Fruit fly (Drosophila melanogaster) whole organism, embryonic: Measurements from ENCODE around the gene AlaRS.

Experiments used
- Aef1 ChIP-seq: fragments of 200-800 bp; sonication (Bioruptor generic); IDR thresholded peaks from 3 replicates; pipeline ENCODE4 v1.3.6; 2022; ENCODE audit warnings: missing biosample characterization, missing genetic modification characterization
- Asciz ChIP-seq: fragments of 200-800 bp; sonication (Bioruptor generic); optimal IDR thresholded peaks from 2 replicates; lab custom pipeline; 2017; ENCODE audit warnings: missing biosample characterization, mild to moderate bottlenecking, missing genetic modification characterization, missing genetic modification reagents
- Atf-2 ChIP-seq: fragments of 200-800 bp; sonication (Bioruptor generic); optimal IDR thresholded peaks from 2 replicates; lab custom pipeline; 2016; ENCODE audit warnings: missing biosample characterization, missing genetic modification characterization
- B-H1 ChIP-seq: fragments of 200-800 bp; sonication (Bioruptor generic); IDR thresholded peaks from 3 replicates; pipeline ENCODE4 v1.3.6; 2022; ENCODE audit warnings: missing biosample characterization, missing genetic modification characterization
- CG10462 ChIP-seq: fragments of 200-800 bp; sonication (Bioruptor generic); optimal IDR thresholded peaks from 2 replicates; lab custom pipeline; 2016; ENCODE audit warnings: missing biosample characterization, missing genetic modification characterization
- CG11723 ChIP-seq: fragments of 200-800 bp; sonication (Bioruptor generic); optimal IDR thresholded peaks from 2 replicates; lab custom pipeline; 2017; ENCODE audit warnings: missing biosample characterization, mild to moderate bottlenecking, missing genetic modification characterization
- CG1233 ChIP-seq: fragments of 200-800 bp; sonication (Bioruptor generic); optimal IDR thresholded peaks from 4 replicates; lab custom pipeline; 2018; ENCODE audit warnings: missing biosample characterization, mild to moderate bottlenecking, missing genetic modification characterization
- CG13424 ChIP-seq: fragments of 200-800 bp; sonication (Bioruptor generic); optimal IDR thresholded peaks from 2 replicates; lab custom pipeline; 2019; ENCODE audit warnings: missing biosample characterization, mild to moderate bottlenecking, missing genetic modification characterization, moderate library complexity
- CG13894 ChIP-seq: fragments of 200-800 bp; sonication (Bioruptor generic); optimal IDR thresholded peaks from 3 replicates; lab custom pipeline; 2018; ENCODE audit warnings: missing biosample characterization, mild to moderate bottlenecking, missing genetic modification characterization, moderate library complexity
- CG14441 ChIP-seq: fragments of 200-800 bp; sonication (Bioruptor generic); IDR thresholded peaks from 2 replicates; pipeline ENCODE4 v1.3.6; 2022; ENCODE audit warnings: missing biosample characterization, missing genetic modification characterization
- CG15269 ChIP-seq: fragments of 200-800 bp; sonication (Bioruptor generic); optimal IDR thresholded peaks from 2 replicates; lab custom pipeline; 2018; ENCODE audit warnings: missing biosample characterization, mild to moderate bottlenecking, missing genetic modification characterization, moderate library complexity
- CG1529 ChIP-seq: fragments of 200-800 bp; sonication (Bioruptor generic); optimal IDR thresholded peaks from 3 replicates; lab custom pipeline; 2018; ENCODE audit warnings: missing biosample characterization, missing genetic modification characterization
- CG16779 ChIP-seq: fragments of 200-800 bp; sonication (Bioruptor generic); IDR thresholded peaks from 2 replicates; pipeline ENCODE4 v1.3.6; 2022; ENCODE audit warnings: missing biosample characterization, missing genetic modification characterization
- CG17186 ChIP-seq: fragments of 200-800 bp; sonication (Bioruptor generic); optimal IDR thresholded peaks from 3 replicates; lab custom pipeline; 2017; ENCODE audit warnings: missing biosample characterization, missing genetic modification reagents, missing genetic modification characterization
- CG18011 ChIP-seq: fragments of 200-800 bp; sonication (Bioruptor generic); optimal IDR thresholded peaks from 2 replicates; lab custom pipeline; 2017; ENCODE audit warnings: missing biosample characterization, missing genetic modification characterization, mild to moderate bottlenecking, moderate library complexity, missing genotype
- CG18262 ChIP-seq: fragments of 200-800 bp; optimal IDR thresholded peaks from 3 replicates; lab custom pipeline; 2019; ENCODE audit warnings: missing biosample characterization, mild to moderate bottlenecking, missing genetic modification characterization, moderate library complexity
- CG18619 ChIP-seq: fragments of 200-800 bp; sonication (Bioruptor generic); optimal IDR thresholded peaks from 3 replicates; lab custom pipeline; 2017; ENCODE audit warnings: missing biosample characterization, mild to moderate bottlenecking, missing genetic modification characterization
- CG2889 ChIP-seq: fragments of 200-800 bp; sonication (Bioruptor generic); IDR thresholded peaks from 3 replicates; pipeline ENCODE4 v1.3.6; 2022; ENCODE audit warnings: missing biosample characterization, missing genetic modification characterization
- CG30020 ChIP-seq: fragments of 200-800 bp; optimal IDR thresholded peaks from 2 replicates; lab custom pipeline; 2019; ENCODE audit warnings: missing biosample characterization, mild to moderate bottlenecking, missing genetic modification characterization, moderate library complexity
- CG31365 ChIP-seq: fragments of 200-800 bp; sonication (Bioruptor generic); optimal IDR thresholded peaks from 2 replicates; lab custom pipeline; 2018; ENCODE audit warnings: missing biosample characterization, mild to moderate bottlenecking, missing genetic modification characterization
- CG4730 ChIP-seq: fragments of 200-800 bp; sonication (Bioruptor generic); IDR thresholded peaks from 2 replicates; pipeline ENCODE4 v1.3.6; 2022; ENCODE audit warnings: missing biosample characterization, missing genetic modification characterization
- CG6689 ChIP-seq: fragments of 200-800 bp; sonication (Bioruptor generic); IDR thresholded peaks from 2 replicates; pipeline ENCODE4 v1.3.6; 2022; ENCODE audit warnings: missing biosample characterization, missing genetic modification characterization
- CG6854 ChIP-seq: fragments of 200-800 bp; sonication (Bioruptor generic); optimal IDR thresholded peaks from 3 replicates; lab custom pipeline; 2017; ENCODE audit warnings: missing biosample characterization, mild to moderate bottlenecking, missing genetic modification characterization
- CG7271 ChIP-seq: fragments of 200-800 bp; sonication (Bioruptor generic); optimal IDR thresholded peaks from 2 replicates; lab custom pipeline; 2018; ENCODE audit warnings: missing biosample characterization, mild to moderate bottlenecking, missing genetic modification characterization, moderate library complexity
- CG7963 ChIP-seq: fragments of 200-800 bp; sonication (Bioruptor generic); IDR thresholded peaks from 3 replicates; pipeline ENCODE4 v1.3.6; 2022; ENCODE audit warnings: missing biosample characterization, missing genetic modification characterization; ENCODE audit not compliant: partially characterized antibody
- CrebB ChIP-seq: fragments of 200-800 bp; sonication (Bioruptor generic); optimal IDR thresholded peaks from 3 replicates; lab custom pipeline; 2018; ENCODE audit warnings: missing biosample characterization, mild to moderate bottlenecking, missing genetic modification characterization
- E2f1 ChIP-seq: fragments of 200-800 bp; sonication (Bioruptor generic); IDR thresholded peaks from 2 replicates; pipeline ENCODE4 v1.3.6; 2022; ENCODE audit warnings: missing biosample characterization, missing genetic modification characterization
- HLH4C ChIP-seq: fragments of 200-800 bp; sonication (Bioruptor generic); IDR thresholded peaks from 3 replicates; pipeline ENCODE4 v1.3.6; 2022; ENCODE audit warnings: missing biosample characterization, missing genetic modification characterization; ENCODE audit not compliant: partially characterized antibody
- Kr ChIP-seq: fragments of 200-800 bp; sonication (Bioruptor generic); optimal IDR thresholded peaks from 2 replicates; lab custom pipeline; 2017; ENCODE audit warnings: missing biosample characterization, mild to moderate bottlenecking, missing genetic modification characterization
- Lim3 ChIP-seq: fragments of 200-800 bp; sonication (Bioruptor generic); IDR thresholded peaks from 2 replicates; pipeline ENCODE4 v1.3.6; 2022; ENCODE audit warnings: missing biosample characterization, missing genetic modification characterization
- Sox102F ChIP-seq: fragments of 200-800 bp; sonication (Bioruptor generic); optimal IDR thresholded peaks from 2 replicates; lab custom pipeline; 2018; ENCODE audit warnings: missing biosample characterization, mild to moderate bottlenecking, missing genetic modification characterization, moderate library complexity
- Vsx1 ChIP-seq: fragments of 200-800 bp; sonication (Bioruptor generic); optimal IDR thresholded peaks from 2 replicates; lab custom pipeline; 2017; ENCODE audit warnings: missing biosample characterization, mild to moderate bottlenecking, missing genetic modification characterization, missing genetic modification reagents
- bowl ChIP-seq: fragments of 200-800 bp; sonication (Bioruptor generic); IDR thresholded peaks from 2 replicates; pipeline ENCODE4 v1.3.6; 2022; ENCODE audit warnings: missing biosample characterization, missing genetic modification characterization
- croc ChIP-seq: fragments of 200-800 bp; sonication (Bioruptor generic); conservative IDR thresholded peaks from 3 replicates; pipeline ENCODE4 v1.3.6; 2022; ENCODE audit warnings: missing biosample characterization, missing genetic modification characterization
- crol ChIP-seq: fragments of 200-800 bp; sonication (Bioruptor generic); IDR thresholded peaks from 2 replicates; pipeline ENCODE4 v1.3.6; 2022; ENCODE audit warnings: missing biosample characterization, missing genetic modification characterization
- dpn ChIP-seq, 2 experiments: fragments of 200-800 bp; sonication (Bioruptor generic); optimal IDR thresholded peaks; 3 replicates each; lab custom pipeline; 2016; ENCODE audit warnings: missing biosample characterization in 2 of 2, missing genetic modification characterization in 2 of 2
- dysf ChIP-seq: fragments of 200-800 bp; sonication (Bioruptor generic); IDR thresholded peaks from 3 replicates; pipeline ENCODE4 v1.3.6; 2022; ENCODE audit warnings: missing biosample characterization, missing genetic modification characterization
- fu2 ChIP-seq: fragments of 200-800 bp; sonication (Bioruptor generic); optimal IDR thresholded peaks from 2 replicates; lab custom pipeline; 2016; ENCODE audit warnings: missing biosample characterization, missing genetic modification characterization
- gce ChIP-seq: fragments of 200-800 bp; sonication (Bioruptor generic); IDR thresholded peaks from 3 replicates; pipeline ENCODE4 v1.3.6; 2022; ENCODE audit warnings: missing biosample characterization, missing genetic modification characterization
- gfzf ChIP-seq: fragments of 200-800 bp; sonication (Bioruptor generic); optimal IDR thresholded peaks from 2 replicates; lab custom pipeline; 2016; ENCODE audit warnings: missing biosample characterization, mild to moderate bottlenecking, missing genetic modification characterization, moderate library complexity
- inv ChIP-seq: fragments of 200-800 bp; sonication (Bioruptor generic); IDR thresholded peaks from 2 replicates; pipeline ENCODE4 v1.3.6; 2022; ENCODE audit warnings: missing biosample characterization, missing genetic modification characterization; ENCODE audit not compliant: partially characterized antibody
- jigr1 ChIP-seq: fragments of 200-800 bp; sonication (Bioruptor generic); IDR thresholded peaks from 3 replicates; pipeline ENCODE4 v1.3.6; 2022; ENCODE audit warnings: missing biosample characterization, missing genetic modification characterization
- knrl ChIP-seq: fragments of 200-800 bp; sonication (Bioruptor generic); IDR thresholded peaks from 3 replicates; pipeline ENCODE4 v1.3.6; 2022; ENCODE audit warnings: missing biosample characterization, missing genetic modification characterization; ENCODE audit not compliant: partially characterized antibody
- lilli ChIP-seq: fragments of 200-800 bp; sonication (Bioruptor generic); optimal IDR thresholded peaks from 3 replicates; lab custom pipeline; 2016; ENCODE audit warnings: missing biosample characterization, missing genetic modification characterization
- nerfin-2 ChIP-seq: fragments of 200-800 bp; sonication (Bioruptor generic); IDR thresholded peaks from 2 replicates; pipeline ENCODE4 v1.3.6; 2022; ENCODE audit warnings: missing biosample characterization, missing genetic modification characterization; ENCODE audit not compliant: partially characterized antibody
- peb ChIP-seq: fragments of 200-800 bp; sonication (Bioruptor generic); IDR thresholded peaks from 2 replicates; pipeline ENCODE4 v1.3.6; 2022; ENCODE audit warnings: missing biosample characterization, missing genetic modification characterization
- pho ChIP-seq: fragments of 200-800 bp; sonication (Bioruptor generic); optimal IDR thresholded peaks from 2 replicates; lab custom pipeline; 2016; ENCODE audit warnings: missing biosample characterization, missing genetic modification characterization
- pnt ChIP-seq: fragments of 200-800 bp; sonication (Bioruptor generic); optimal IDR thresholded peaks from 3 replicates; lab custom pipeline; 2016; ENCODE audit warnings: missing biosample characterization, missing genetic modification characterization
- usp ChIP-seq: fragments of >200 bp; optimal IDR thresholded peaks from 2 replicates; lab custom pipeline; 2017; ENCODE audit warnings: missing biosample characterization, missing genetic modification characterization

The AlaRS gene

dm6 chr2L:8414887-8415883 is 33.6 kb upstream of the AlaRS start, which contains the start of the genes CG13398 and Akap200 (continued):
- TF ChIP-seq CG17186 (GFP tag; lab: Kevin White, UChicago) = no peak
- TF ChIP-seq Asciz (GFP tag; lab: Kevin White, UChicago) = no peak
- TF ChIP-seq inv (GFP tag; lab: Robert Waterston, UW) = no peak
- no peak for TF ChIP-seq CG13894 (tag; lab: Kevin White, UChicago)
- TF ChIP-seq crol (GFP tag; lab: Robert Waterston, UW) = peak; percentile 90
- TF ChIP-seq CG13424 (tag; lab: Kevin White, UChicago) = peak; percentile 46
- no peak for TF ChIP-seq CG4730 (GFP tag; lab: Robert Waterston, UW)
- TF ChIP-seq dpn (GFP tag; optimal IDR thresholded peaks at IDR 0.05; lab: Kevin White, UChicago) = peak in 1 of 2 experiments; percentile 9
- no peak for TF ChIP-seq CG31365
- no peak for TF ChIP-seq CG10462 (GFP tag; lab: Kevin White, UChicago)
- TF ChIP-seq CG18619 (GFP tag; lab: Kevin White, UChicago) = peak; percentile 4
- no peak; the same call in 2 of the 3 replicates for TF ChIP-seq croc (GFP tag; lab: Robert Waterston, UW)
- no peak for TF ChIP-seq Atf-2 (GFP tag; lab: Kevin White, UChicago)
- no peak for TF ChIP-seq peb (GFP tag; lab: Robert Waterston, UW)
- TF ChIP-seq CG11723 (GFP tag; lab: Kevin White, UChicago) = no peak
- peak; percentile 36 for TF ChIP-seq lilli (GFP tag; lab: Kevin White, UChicago)
- peak; percentile 46 for TF ChIP-seq CG18262
- TF ChIP-seq CG30020 (tag; lab: Kevin White, UChicago) = peak; percentile 31
- TF ChIP-seq bowl (GFP tag; lab: Robert Waterston, UW) = no peak
- peak; percentile 80 for TF ChIP-seq gfzf (GFP tag; lab: Kevin White, UChicago)
- TF ChIP-seq knrl (GFP tag; lab: Robert Waterston, UW) = no peak
- 0 out of 2 replicates have a peak, but pooled peaks have one; percentile 17 for TF ChIP-seq CG14441 (GFP tag; lab: Robert Waterston, UW)
- no peak for TF ChIP-seq Lim3 (GFP tag; lab: Robert Waterston, UW)
- TF ChIP-seq pnt (GFP tag; lab: Kevin White, UChicago) = no peak
- no peak for TF ChIP-seq CrebB (tag; lab: Kevin White, UChicago)
- no peak for TF ChIP-seq CG1529 (GFP tag; lab: Kevin White, UChicago)
- TF ChIP-seq CG6854 (GFP tag; lab: Kevin White, UChicago) = no peak
- TF ChIP-seq usp (GFP tag; lab: Kevin White, UChicago) = no peak
- TF ChIP-seq dysf (GFP tag; lab: Robert Waterston, UW) = no peak
- no peak for TF ChIP-seq CG15269 (tag; lab: Kevin White, UChicago)
- no peak for TF ChIP-seq CG7963 (GFP tag; lab: Robert Waterston, UW)
- TF ChIP-seq CG6689 (GFP tag; lab: Robert Waterston, UW) = 0 out of 2 replicates have a peak, but pooled peaks have one; percentile 35
- TF ChIP-seq jigr1 (GFP tag; lab: Robert Waterston, UW) = no peak
- no peak for TF ChIP-seq B-H1 (GFP tag; lab: Robert Waterston, UW)
- TF ChIP-seq gce (GFP tag; lab: Robert Waterston, UW) = no peak
- TF ChIP-seq Sox102F (GFP tag; lab: Kevin White, UChicago) = no peak
- TF ChIP-seq fu2 (GFP tag; lab: Kevin White, UChicago) = no peak
- TF ChIP-seq nerfin-2 (GFP tag; lab: Robert Waterston, UW) = no peak
- TF ChIP-seq CG7271 = no peak
- no peak for TF ChIP-seq CG1233 (GFP tag; lab: Kevin White, UChicago)
- no peak for TF ChIP-seq CG2889 (GFP tag; lab: Robert Waterston, UW)
- TF ChIP-seq HLH4C = no peak
- TF ChIP-seq pho (GFP tag; lab: Kevin White, UChicago) = peak; percentile 3
- TF ChIP-seq CG16779 = no peak
- TF ChIP-seq Vsx1 (GFP tag; lab: Kevin White, UChicago) = no peak
- peak; percentile 12 for TF ChIP-seq Kr (GFP tag; lab: Kevin White, UChicago)
- no peak for TF ChIP-seq Aef1
- TF ChIP-seq CG18011 (GFP tag; lab: Kevin White, UChicago) = no peak
- no peak for TF ChIP-seq E2f1 (GFP tag; lab: Robert Waterston, UW)
